Worm (Caenorhabditis elegans) whole organism, L1 larva: Measurements from ENCODE around the gene str-4.
A peak's percentile ranks its signal among the peaks of the same experiment; 100 is the strongest.

ENCODE experiments used
- efl-1 ChIP-seq, 4 experiments: fragments of 150-350 bp; optimal IDR thresholded peaks in 3 of 4; peaks in 1 of 4; 1 replicate in 1 of 4; 2 replicates in 3 of 4; lab custom pipeline; 2014; ENCODE audit warnings: missing biosample characterization in 2 of 4, missing genetic modification characterization in 2 of 4, missing genetic modification reagents in 2 of 4
- efl-3 ChIP-seq: fragments of 200-800 bp; sonication (Bioruptor generic); optimal IDR thresholded peaks from 2 replicates; lab custom pipeline; 2018; ENCODE audit warnings: mild to moderate bottlenecking, missing genetic modification characterization, missing compliant biosample characterization
- lin-13 ChIP-seq: fragments of 150-350 bp; optimal IDR thresholded peaks from 2 replicates; lab custom pipeline; 2014; ENCODE audit warnings: missing biosample characterization, missing genetic modification reagents, missing genetic modification characterization
- lin-15B ChIP-seq: fragments of 150-350 bp; sonication (generic microtip); optimal IDR thresholded peaks from 3 replicates; lab custom pipeline; 2014; ENCODE audit warnings: missing biosample characterization, missing genetic modification characterization
- mdl-1 ChIP-seq, 2 experiments: fragments of 150-350 bp; optimal IDR thresholded peaks; 2 replicates each; lab custom pipeline; 2014 to 2017; ENCODE audit warnings: missing biosample characterization in 2 of 2, missing genetic modification characterization in 2 of 2, inconsistent platforms in 1 of 2
- nhr-20 ChIP-seq: sonication (generic microtip); optimal IDR thresholded peaks from 2 replicates; lab custom pipeline; 2016; ENCODE audit warnings: mild to moderate bottlenecking, missing genetic modification characterization, missing compliant biosample characterization
- nhr-71 ChIP-seq: sonication (generic microtip); optimal IDR thresholded peaks from 2 replicates; lab custom pipeline; 2016; ENCODE audit warnings: mild to moderate bottlenecking, missing genetic modification characterization, moderate library complexity, missing compliant biosample characterization
- nhr-77 ChIP-seq: fragments of 150-350 bp; optimal IDR thresholded peaks from 2 replicates; lab custom pipeline; 2014; ENCODE audit warnings: missing biosample characterization, missing genetic modification characterization
- pqm-1 ChIP-seq: sonication (generic microtip); optimal IDR thresholded peaks from 3 replicates; lab custom pipeline; 2017; ENCODE audit warnings: missing biosample characterization, missing genetic modification characterization
- skn-1 ChIP-seq: fragments of 150-350 bp; optimal IDR thresholded peaks from 2 replicates; lab custom pipeline; 2014; ENCODE audit warnings: missing biosample characterization, missing genetic modification characterization
- unc-62 ChIP-seq: fragments of 150-350 bp; optimal IDR thresholded peaks from 2 replicates; lab custom pipeline; 2014; ENCODE audit warnings: missing biosample characterization, missing genetic modification reagents, missing genetic modification characterization
- ztf-11 ChIP-seq, 2 experiments: sonication (generic microtip); optimal IDR thresholded peaks; 2 replicates each; lab custom pipeline; 2016 to 2017; ENCODE audit warnings: missing genetic modification characterization in 2 of 2, missing biosample characterization in 1 of 2, missing compliant biosample characterization in 1 of 2

ce11 chrV:13371336-13371735 is 31.8 kb upstream of the str-4 start:
- TF ChIP-seq unc-62 (GFP tag; lab: Kevin White, UChicago) (no peak), efl-1 (optimal IDR thresholded peaks at IDR 0.05; lab: Kevin White, UChicago) (peak; percentile 14 to 44), efl-1 (GFP tag; optimal IDR thresholded peaks at IDR 0.05 in 1 of 2; lab: Kevin White, UChicago) (peak in 1 of 2 experiments; percentile 94), nhr-20 (peak; percentile 92), pqm-1 (tag; lab: Kevin White, UChicago) (no peak), nhr-77 (peak; percentile 42), ztf-11 (tag; optimal IDR thresholded peaks at IDR 0.05; lab: Kevin White, UChicago) (no peak), mdl-1 (tag; optimal IDR thresholded peaks at IDR 0.05; lab: Kevin White, UChicago) (peak in 1 of 2 experiments; percentile 68), lin-13 (GFP tag; lab: Kevin White, UChicago) (peak; percentile 54), lin-15B (tag; lab: Kevin White, UChicago) (no peak), efl-3 (GFP tag; lab: Kevin White, UChicago) (peak; percentile 13), skn-1 (peak; percentile 5), nhr-71 (peak; percentile 86)
